Worm (Caenorhabditis elegans) whole organism, late embryonic: Measurements from ENCODE around the gene F44E2.8.

Source experiments
- C08G9.2 ChIP-seq: sonication (generic microtip); optimal IDR thresholded peaks from 2 replicates; lab custom pipeline; 2016; ENCODE audit warnings: mild to moderate bottlenecking, missing genetic modification characterization, moderate library complexity, missing compliant biosample characterization
- K02D7.2 ChIP-seq: sonication (generic microtip); optimal IDR thresholded peaks from 2 replicates; lab custom pipeline; 2017; ENCODE audit warnings: mild to moderate bottlenecking, missing genetic modification characterization, missing compliant biosample characterization
- ahr-1 ChIP-seq: sonication (generic microtip); optimal IDR thresholded peaks from 2 replicates; lab custom pipeline; 2016; ENCODE audit warnings: missing genetic modification characterization, missing compliant biosample characterization
- ceh-18 ChIP-seq: sonication (generic microtip); optimal IDR thresholded peaks from 2 replicates; lab custom pipeline; 2016; ENCODE audit warnings: missing genetic modification characterization, missing compliant biosample characterization
- ceh-2 ChIP-seq: sonication (generic microtip); optimal IDR thresholded peaks from 2 replicates; lab custom pipeline; 2016; ENCODE audit warnings: missing genotype, missing genetic modification characterization, missing compliant biosample characterization
- ceh-24 ChIP-seq: sonication (generic microtip); optimal IDR thresholded peaks from 2 replicates; lab custom pipeline; 2016; ENCODE audit warnings: mild to moderate bottlenecking, missing genetic modification characterization, missing compliant biosample characterization
- ceh-30 ChIP-seq: fragments of 150-350 bp; optimal IDR thresholded peaks from 2 replicates; lab custom pipeline; 2014; ENCODE audit warnings: missing biosample characterization, missing genetic modification characterization
- ceh-31 ChIP-seq: sonication (generic microtip); optimal IDR thresholded peaks from 2 replicates; lab custom pipeline; 2016; ENCODE audit warnings: missing genetic modification characterization, missing compliant biosample characterization
- ceh-34 ChIP-seq: sonication (generic microtip); optimal IDR thresholded peaks from 2 replicates; lab custom pipeline; 2016; ENCODE audit warnings: mild to moderate bottlenecking, missing genetic modification characterization, missing compliant biosample characterization
- ceh-48 ChIP-seq: sonication (generic microtip); optimal IDR thresholded peaks from 2 replicates; lab custom pipeline; 2016; ENCODE audit warnings: missing genetic modification characterization, inconsistent platforms, missing compliant biosample characterization
- che-1 ChIP-seq: sonication (generic microtip); optimal IDR thresholded peaks from 2 replicates; lab custom pipeline; 2016; ENCODE audit warnings: mild to moderate bottlenecking, missing genetic modification characterization, missing compliant biosample characterization
- dve-1 ChIP-seq: sonication (generic microtip); optimal IDR thresholded peaks from 2 replicates; lab custom pipeline; 2017; ENCODE audit warnings: antibody characterized with exemption, mild to moderate bottlenecking, missing genetic modification characterization, missing compliant biosample characterization
- elt-2 ChIP-seq: sonication (generic microtip); optimal IDR thresholded peaks from 2 replicates; lab custom pipeline; 2016; ENCODE audit warnings: missing genetic modification reagents, missing genetic modification characterization, missing compliant biosample characterization
- elt-4 ChIP-seq: sonication (generic microtip); optimal IDR thresholded peaks from 2 replicates; lab custom pipeline; 2016; ENCODE audit warnings: missing genetic modification characterization, missing compliant biosample characterization
- ets-4 ChIP-seq: sonication (generic microtip); optimal IDR thresholded peaks from 2 replicates; lab custom pipeline; 2016; ENCODE audit warnings: missing genetic modification characterization, missing compliant biosample characterization
- eyg-1 ChIP-seq: sonication (generic microtip); optimal IDR thresholded peaks from 2 replicates; lab custom pipeline; 2016; ENCODE audit warnings: missing genotype, missing genetic modification characterization, missing compliant biosample characterization
- fax-1 ChIP-seq: sonication (generic microtip); optimal IDR thresholded peaks from 2 replicates; lab custom pipeline; 2016; ENCODE audit warnings: missing genotype, missing genetic modification characterization, missing compliant biosample characterization
- fkh-6 ChIP-seq: sonication (generic microtip); optimal IDR thresholded peaks from 2 replicates; lab custom pipeline; 2016; ENCODE audit warnings: missing genetic modification characterization, missing compliant biosample characterization
- gmeb-2 ChIP-seq: sonication (generic microtip); optimal IDR thresholded peaks from 2 replicates; lab custom pipeline; 2016; ENCODE audit warnings: missing genetic modification characterization, inconsistent platforms, missing compliant biosample characterization
- hlh-15 ChIP-seq: sonication (generic microtip); optimal IDR thresholded peaks from 2 replicates; lab custom pipeline; 2016; ENCODE audit warnings: missing genetic modification characterization, missing compliant biosample characterization
- hlh-8 ChIP-seq: sonication (generic microtip); optimal IDR thresholded peaks from 2 replicates; lab custom pipeline; 2016; ENCODE audit warnings: missing genotype, missing genetic modification characterization, missing compliant biosample characterization
- lin-11 ChIP-seq: fragments of 200-800 bp; sonication (Bioruptor generic); optimal IDR thresholded peaks from 2 replicates; lab custom pipeline; 2018; ENCODE audit warnings: mild to moderate bottlenecking, missing genetic modification characterization, missing compliant biosample characterization
- madf-2 ChIP-seq: sonication (generic microtip); optimal IDR thresholded peaks from 2 replicates; lab custom pipeline; 2017; ENCODE audit warnings: missing genetic modification characterization, missing compliant biosample characterization
- nhr-232 ChIP-seq: sonication (generic microtip); optimal IDR thresholded peaks from 2 replicates; lab custom pipeline; 2016; ENCODE audit warnings: missing genetic modification characterization, missing compliant biosample characterization
- npax-4 ChIP-seq: sonication (generic microtip); optimal IDR thresholded peaks from 2 replicates; lab custom pipeline; 2016; ENCODE audit warnings: missing genetic modification characterization, missing compliant biosample characterization
- odd-2 ChIP-seq: sonication (generic microtip); optimal IDR thresholded peaks from 2 replicates; lab custom pipeline; 2017; ENCODE audit warnings: antibody characterized with exemption, mild to moderate bottlenecking, missing genetic modification characterization, missing compliant biosample characterization
- pat-9 ChIP-seq: fragments of 200-800 bp; sonication (Bioruptor generic); optimal IDR thresholded peaks from 2 replicates; lab custom pipeline; 2018; ENCODE audit warnings: mild to moderate bottlenecking, missing genetic modification characterization, moderate library complexity, missing compliant biosample characterization
- pha-2 ChIP-seq: sonication (generic microtip); optimal IDR thresholded peaks from 2 replicates; lab custom pipeline; 2017; ENCODE audit warnings: mild to moderate bottlenecking, missing genetic modification characterization, missing compliant biosample characterization
- pros-1 ChIP-seq: fragments of 150-350 bp; optimal IDR thresholded peaks from 2 replicates; lab custom pipeline; 2014; ENCODE audit warnings: missing biosample characterization, missing genetic modification reagents, missing genetic modification characterization
- ref-2 ChIP-seq: sonication (generic microtip); optimal IDR thresholded peaks from 2 replicates; lab custom pipeline; 2016; ENCODE audit warnings: missing genetic modification characterization, missing compliant biosample characterization
- rnt-1 ChIP-seq: sonication (generic microtip); optimal IDR thresholded peaks from 2 replicates; lab custom pipeline; 2016; ENCODE audit warnings: missing genetic modification characterization, missing compliant biosample characterization
- sdc-2 ChIP-seq: sonication (generic microtip); optimal IDR thresholded peaks from 2 replicates; lab custom pipeline; 2016; ENCODE audit warnings: missing genotype, missing genetic modification characterization, missing compliant biosample characterization
- sox-2 ChIP-seq: fragments of 200-800 bp; sonication (Bioruptor generic); IDR thresholded peaks from 2 replicates; pipeline ENCODE4 v1.3.6; 2022; ENCODE audit warnings: missing genetic modification reagents, missing genetic modification characterization, missing compliant biosample characterization
- sox-4 ChIP-seq: sonication (generic microtip); optimal IDR thresholded peaks from 2 replicates; lab custom pipeline; 2017; ENCODE audit warnings: mild to moderate bottlenecking, missing genetic modification characterization, inconsistent platforms, missing compliant biosample characterization
- syd-9 ChIP-seq: sonication (generic microtip); optimal IDR thresholded peaks from 2 replicates; lab custom pipeline; 2016; ENCODE audit warnings: mild to moderate bottlenecking, missing genetic modification characterization, moderate library complexity, missing compliant biosample characterization
- tbx-2 ChIP-seq: sonication (generic microtip); optimal IDR thresholded peaks from 2 replicates; lab custom pipeline; 2016; ENCODE audit warnings: missing genetic modification characterization, missing compliant biosample characterization
- unc-3 ChIP-seq, 2 experiments: fragments of 200-800 bp in 1 of 2; sonication (Bioruptor generic) in 1 of 2; sonication (generic microtip) in 1 of 2; conservative IDR thresholded peaks in 1 of 2; optimal IDR thresholded peaks in 1 of 2; 2 replicates each; pipeline versions ENCODE4 v1.3.6 to Lab custom; 2016 to 2022; ENCODE audit warnings: missing compliant biosample characterization in 2 of 2, missing genetic modification characterization in 2 of 2, missing genetic modification reagents in 1 of 2
- unc-42 ChIP-seq: sonication (generic microtip); optimal IDR thresholded peaks from 2 replicates; lab custom pipeline; 2016; ENCODE audit warnings: missing genotype, missing genetic modification characterization, missing compliant biosample characterization
- unc-55 ChIP-seq: sonication (generic microtip); optimal IDR thresholded peaks from 2 replicates; lab custom pipeline; 2017; ENCODE audit warnings: missing biosample characterization, missing genetic modification reagents, missing genetic modification characterization
- zip-5 ChIP-seq: sonication (generic microtip); optimal IDR thresholded peaks from 2 replicates; lab custom pipeline; 2016; ENCODE audit warnings: missing genetic modification characterization, missing compliant biosample characterization
- ztf-16 ChIP-seq: sonication (generic microtip); optimal IDR thresholded peaks from 2 replicates; lab custom pipeline; 2017; ENCODE audit warnings: missing genetic modification characterization, missing compliant biosample characterization

F44E2.8 gene

DNA sequence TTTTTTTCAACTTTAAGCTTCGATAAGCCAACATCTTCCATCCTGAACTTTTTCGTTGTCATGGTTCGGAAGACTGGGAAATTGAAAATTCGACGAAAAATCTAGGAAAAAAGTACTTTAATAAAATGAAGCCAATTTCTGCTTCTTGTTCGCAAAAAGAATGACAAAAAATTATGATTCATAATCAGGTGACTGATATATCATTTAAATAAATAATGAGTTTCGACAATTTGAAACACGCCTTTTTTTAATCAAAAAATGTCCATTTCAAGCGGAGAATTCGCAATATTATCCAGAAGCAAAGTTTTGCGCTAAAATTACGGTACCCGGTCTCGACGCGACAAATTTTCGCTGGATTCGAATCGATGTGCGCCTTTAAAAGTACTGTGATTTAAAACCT is 4.6 kb downstream of the F44E2.8 start, which contains the start of gene F44E2.6:
Gene F44E2.6, minus strand, starts transcription at position 101 of the 400 bp plus-strand sequence.
- no peak for TF ChIP-seq ceh-48 (tag; lab: Kevin White, UChicago)
- no peak for TF ChIP-seq ref-2
- no peak for TF ChIP-seq ceh-30
- no peak for TF ChIP-seq unc-3 (GFP tag; conservative IDR thresholded peaks at IDR 0.05; lab: Robert Waterston, UW)
- no peak for TF ChIP-seq unc-3 (tag; optimal IDR thresholded peaks at IDR 0.05; lab: Kevin White, UChicago)

DNA sequence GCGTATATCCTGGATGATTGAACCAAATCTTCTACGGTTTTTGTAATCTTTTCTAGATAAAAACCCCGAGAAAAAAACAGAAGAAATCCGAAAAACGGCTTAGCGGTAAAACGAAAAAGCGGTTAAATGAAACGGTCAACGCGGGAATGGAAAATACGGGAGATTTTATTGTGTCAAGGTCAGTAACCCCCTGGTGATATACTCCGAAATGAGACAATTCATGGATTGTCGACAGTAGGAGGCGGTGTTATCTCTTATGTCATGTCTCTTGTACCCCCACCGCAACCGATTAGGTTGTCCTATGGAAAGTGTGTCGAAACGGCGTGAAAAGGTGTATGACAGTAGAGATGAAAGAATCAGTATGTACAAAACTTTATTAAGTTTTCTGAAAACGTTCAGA is 5.5 kb downstream of the F44E2.8 start:
- TF ChIP-seq ahr-1 (tag; lab: Kevin White, UChicago) (no peak), sox-2 (GFP tag; lab: Robert Waterston, UW) (no peak)

DNA sequence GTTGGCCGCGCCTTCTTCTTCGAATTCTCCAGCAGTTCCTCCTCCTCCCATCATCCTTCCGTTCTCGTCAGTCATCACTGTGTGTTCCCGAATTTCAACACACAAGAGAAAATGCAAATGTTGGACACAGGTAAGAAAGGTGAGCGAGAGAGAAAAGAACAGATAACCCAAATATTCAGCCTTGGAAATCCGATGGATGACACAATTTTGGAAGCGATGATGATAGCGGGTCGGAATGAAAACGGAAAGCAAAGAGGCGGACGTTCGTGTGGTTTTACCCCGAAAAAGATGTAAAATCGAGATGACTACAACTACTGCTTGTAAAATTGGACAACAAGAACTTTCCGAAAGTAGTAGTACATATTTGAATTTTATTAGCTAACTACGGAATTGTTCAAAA is 9.9 kb downstream of the F44E2.8 start:
- TF ChIP-seq unc-3 (GFP tag; conservative IDR thresholded peaks at IDR 0.05; lab: Robert Waterston, UW) (no peak), unc-3 (tag; optimal IDR thresholded peaks at IDR 0.05; lab: Kevin White, UChicago) (no peak), rnt-1 (tag; lab: Kevin White, UChicago) (peak; percentile 39)

DNA sequence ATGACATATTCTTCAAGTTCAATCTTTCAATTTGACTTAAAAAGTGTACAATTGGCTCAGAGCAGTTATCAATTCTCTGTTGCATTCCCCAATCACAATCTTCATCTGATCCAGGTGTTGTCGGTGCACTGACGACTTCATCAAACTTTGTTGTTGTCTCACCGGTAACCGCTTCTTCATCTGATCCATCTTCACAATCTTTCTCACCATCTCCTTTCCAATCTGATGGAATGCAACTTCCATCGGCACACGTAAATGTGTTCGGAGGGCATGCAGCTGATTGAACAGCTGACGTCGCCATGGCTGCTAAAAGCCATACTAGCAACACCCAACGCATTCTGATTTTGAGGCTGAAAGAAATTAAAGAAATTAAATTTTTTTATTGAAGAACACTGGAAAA is 11.6 kb downstream of the F44E2.8 start, which contains the start of gene F44E2.4:
Gene F44E2.4, minus strand, starts transcription at position 350 of the 400 bp plus-strand sequence.
- TF ChIP-seq dve-1 (tag; lab: Kevin White, UChicago) (no peak), pros-1 (tag; lab: Kevin White, UChicago) (no peak), pha-2 (tag; lab: Kevin White, UChicago) (no peak), elt-2 (no peak), madf-2 (tag; lab: Kevin White, UChicago) (no peak), npax-4 (tag; lab: Kevin White, UChicago) (no peak), eyg-1 (tag; lab: Kevin White, UChicago) (no peak), ceh-34 (tag; lab: Kevin White, UChicago) (no peak), rnt-1 (tag; lab: Kevin White, UChicago) (peak; percentile 1)

DNA sequence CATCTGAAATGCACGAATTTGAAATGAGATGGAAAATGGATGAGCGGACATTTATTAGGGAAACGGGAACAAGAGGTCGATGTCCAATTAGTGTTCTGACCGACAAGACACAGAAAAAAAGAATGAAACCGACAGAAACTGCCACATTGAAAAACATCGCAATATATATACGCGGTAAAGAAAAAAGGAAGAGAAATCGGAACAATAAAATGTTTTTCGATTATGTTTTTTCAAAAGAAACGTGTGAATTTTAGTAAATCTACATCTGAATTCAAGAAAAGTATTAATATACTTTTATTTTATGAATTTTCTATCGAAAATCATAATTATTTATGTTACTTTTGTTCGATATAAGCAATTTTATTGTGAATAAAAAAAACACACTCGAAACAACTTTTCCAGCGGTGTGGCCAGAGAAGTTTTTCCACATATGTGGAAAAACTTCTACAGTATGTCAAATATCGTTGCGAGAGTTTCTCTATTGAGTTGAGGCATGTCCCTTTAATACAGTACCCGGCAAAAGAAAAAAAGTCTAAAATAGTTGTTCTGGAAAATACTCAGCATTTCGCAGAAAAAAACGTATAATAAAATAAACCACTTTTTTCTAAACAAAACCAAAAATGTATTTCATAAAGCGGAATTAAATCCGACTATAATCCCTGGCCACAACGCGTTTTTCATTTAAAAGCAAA is 18.5 kb downstream of the F44E2.8 start, which contains the start of gene F44E2.10:
Gene F44E2.10, minus strand, starts transcription at position 51 of the 692 bp plus-strand sequence.
- TF ChIP-seq ceh-18 (tag; lab: Kevin White, UChicago) (no peak), odd-2 (tag; lab: Kevin White, UChicago) (no peak), fax-1 (tag; lab: Kevin White, UChicago) (no peak), hlh-15 (no peak), lin-11 (tag; lab: Kevin White, UChicago) (no peak), ztf-16 (tag; lab: Kevin White, UChicago) (no peak), hlh-8 (tag; lab: Kevin White, UChicago) (no peak), zip-5 (tag; lab: Kevin White, UChicago) (no peak), gmeb-2 (tag; lab: Kevin White, UChicago) (no peak), C08G9.2 (no peak), sdc-2 (tag; lab: Kevin White, UChicago) (no peak), ceh-31 (tag; lab: Kevin White, UChicago) (no peak), che-1 (tag; lab: Kevin White, UChicago) (no peak), sox-4 (no peak)

DNA sequence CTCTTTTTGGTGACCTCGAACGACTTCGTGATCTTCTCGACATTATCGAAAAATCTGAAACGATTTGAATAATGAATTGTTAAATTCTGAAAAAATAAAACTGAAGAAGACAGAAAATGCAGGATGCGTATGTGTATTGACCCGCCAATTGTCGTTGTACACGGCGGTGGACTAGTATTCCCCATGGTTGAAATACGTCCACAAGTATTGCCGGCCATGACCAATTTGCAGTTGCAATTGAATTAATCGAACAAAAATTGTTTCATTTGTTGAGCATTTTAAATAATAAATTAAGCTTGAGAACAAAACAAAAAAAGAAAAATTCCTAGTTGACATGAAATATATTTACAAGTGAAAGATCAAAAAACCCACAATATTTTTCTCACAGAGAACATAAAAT is 20.4 kb downstream of the F44E2.8 start, which contains the start of gene F44E2.3:
Gene F44E2.3, minus strand, starts transcription at position 61 of the 400 bp plus-strand sequence.
- TF ChIP-seq elt-4 (tag; lab: Kevin White, UChicago) (no peak), K02D7.2 (no peak), fax-1 (tag; lab: Kevin White, UChicago) (no peak), hlh-15 (no peak), fkh-6 (tag; lab: Kevin White, UChicago) (no peak), ets-4 (peak; percentile 25), ceh-24 (tag; lab: Kevin White, UChicago) (no peak), ceh-2 (peak; percentile 5), sdc-2 (tag; lab: Kevin White, UChicago) (no peak), ceh-31 (tag; lab: Kevin White, UChicago) (peak; percentile 57), hlh-8 (tag; lab: Kevin White, UChicago) (no peak), nhr-232 (tag; lab: Kevin White, UChicago) (no peak), pat-9 (tag; lab: Kevin White, UChicago) (no peak), unc-55 (GFP tag; lab: Kevin White, UChicago) (no peak), C08G9.2 (peak; percentile 65), tbx-2 (tag; lab: Kevin White, UChicago) (peak; percentile 31), syd-9 (tag; lab: Kevin White, UChicago) (no peak), unc-42 (peak; percentile 88), ceh-48 (tag; lab: Kevin White, UChicago) (no peak), lin-11 (tag; lab: Kevin White, UChicago) (no peak)
